Fruit fly (Drosophila melanogaster): ENCODE results near the gene Dph4.
A peak's percentile ranks its signal among the peaks of the same experiment; 100 is the strongest.

Dph4 gene

dm6 chr3R:5654692-5655181, 30.8 kb upstream of the Dph4 start, which contains the start of the genes elm and MED27 (continued):
- peak; percentile 96 for TF ChIP-seq Rfx (GFP tag; IDR thresholded peaks at IDR 0.05)
- TF ChIP-seq Ravus (GFP tag; IDR thresholded peaks at IDR 0.05) = peak; percentile 71
- TF ChIP-seq so (GFP tag; IDR thresholded peaks at IDR 0.05) = peak; percentile 89; the same call in 2 of the 3 replicates
- peak; percentile 86 for TF ChIP-seq Hmx (GFP tag; optimal IDR thresholded peaks at IDR 0.05)
- TF ChIP-seq CG14050 (GFP tag; IDR thresholded peaks at IDR 0.05) = peak; percentile 90
- peak; percentile 68; the same call in 1 of the 2 replicates for TF ChIP-seq CG17612 (GFP tag; IDR thresholded peaks at IDR 0.05)
- peak; percentile 85 for TF ChIP-seq HmgD (GFP tag; optimal IDR thresholded peaks at IDR 0.05)
- peak; percentile 69 for TF ChIP-seq E2f2 (GFP tag; IDR thresholded peaks at IDR 0.05)
- TF ChIP-seq CG8089 (GFP tag; optimal IDR thresholded peaks at IDR 0.05) = peak; percentile 83
- peak; percentile 92 for TF ChIP-seq hbn (GFP tag; IDR thresholded peaks at IDR 0.05; ENCODE audit: partially characterized antibody)
- TF ChIP-seq toy (GFP tag; IDR thresholded peaks at IDR 0.05) = peak; percentile 72; the same call in 1 of the 2 replicates
- TF ChIP-seq Vsx1 (GFP tag; optimal IDR thresholded peaks at IDR 0.05) = no peak
- no peak; the same call in 2 of the 3 replicates for TF ChIP-seq z (GFP tag; IDR thresholded peaks at IDR 0.05)
- TF ChIP-seq CG10366 (GFP tag; IDR thresholded peaks at IDR 0.05) = peak; percentile 92
- TF ChIP-seq CG12391 (tag; optimal IDR thresholded peaks at IDR 0.05) = peak; percentile 95
- peak; percentile 92 for TF ChIP-seq CG8765 (GFP tag; IDR thresholded peaks at IDR 0.05)
- peak; percentile 95 for TF ChIP-seq CG32772 (GFP tag; IDR thresholded peaks at IDR 0.05)
- peak; percentile 70 for TF ChIP-seq Jarid2 (GFP tag; optimal IDR thresholded peaks at IDR 0.05)
- peak; percentile 41 to 83 for TF ChIP-seq tll (GFP tag; optimal IDR thresholded peaks at IDR 0.05)
- peak; percentile 94 for TF ChIP-seq NFAT (GFP tag; IDR thresholded peaks at IDR 0.05)
- peak; percentile 79 for TF ChIP-seq Elba2 (GFP tag; optimal IDR thresholded peaks at IDR 0.05)
- TF ChIP-seq dimm (GFP tag; IDR thresholded peaks at IDR 0.05) = peak; percentile 82
- peak; percentile 91 for TF ChIP-seq NC2β (GFP tag; optimal IDR thresholded peaks at IDR 0.05)
- TF ChIP-seq Dbx (GFP tag; IDR thresholded peaks at IDR 0.05) = peak; percentile 96
- peak; percentile 8 for TF ChIP-seq Hand (GFP tag; optimal IDR thresholded peaks at IDR 0.05)
- TF ChIP-seq lov (optimal IDR thresholded peaks at IDR 0.05) = no peak
- TF ChIP-seq lov (GFP tag; IDR thresholded peaks at IDR 0.05) = peak; percentile 68; the same call in 2 of the 3 replicates
- TF ChIP-seq CG10147 (GFP tag; optimal IDR thresholded peaks at IDR 0.05) = peak; percentile 93
- peak; percentile 95 for TF ChIP-seq MBD-R2 (GFP tag; IDR thresholded peaks at IDR 0.05)
- TF ChIP-seq sob (GFP tag; IDR thresholded peaks at IDR 0.05) = peak; percentile 96
- TF ChIP-seq CG13894 (tag; optimal IDR thresholded peaks at IDR 0.05) = peak; percentile 92
- peak; percentile 81 for TF ChIP-seq BtbVII (GFP tag; optimal IDR thresholded peaks at IDR 0.05)
- peak; percentile 95 for TF ChIP-seq sug (tag; optimal IDR thresholded peaks at IDR 0.05)
- peak; percentile 95 for TF ChIP-seq phol (tag; optimal IDR thresholded peaks at IDR 0.05)
- TF ChIP-seq CG4328 (GFP tag; optimal IDR thresholded peaks at IDR 0.05) = peak; percentile 81
- peak; percentile 91 for TF ChIP-seq B-H2 (GFP tag; optimal IDR thresholded peaks at IDR 0.05)
- TF ChIP-seq kay (GFP tag; optimal IDR thresholded peaks at IDR 0.05) = peak; percentile 86
- peak; percentile 93 for TF ChIP-seq CG10654 (GFP tag; optimal IDR thresholded peaks at IDR 0.05)
- no peak for TF ChIP-seq abd-A (tag; optimal IDR thresholded peaks at IDR 0.05)
- TF ChIP-seq jigr1 (GFP tag; IDR thresholded peaks at IDR 0.05) = peak; percentile 93
- TF ChIP-seq mam (GFP tag; optimal IDR thresholded peaks at IDR 0.05) = peak; percentile 96
- TF ChIP-seq az2 (GFP tag; optimal IDR thresholded peaks at IDR 0.05) = peak; percentile 96
- peak; percentile 25 for TF ChIP-seq CG14965 (GFP tag; optimal IDR thresholded peaks at IDR 0.05; ENCODE audit: borderline replicate concordance)
- no peak for TF ChIP-seq CG15011 (GFP tag; optimal IDR thresholded peaks at IDR 0.05)
- peak; percentile 62 for TF ChIP-seq TFAM (GFP tag; optimal IDR thresholded peaks at IDR 0.05)
- peak in 1 of 3 experiments; percentile 69 for TF ChIP-seq Stat92E (GFP tag; optimal IDR thresholded peaks at IDR 0.05)
- TF ChIP-seq CG43689 (GFP tag; IDR thresholded peaks at IDR 0.05) = 0 out of 2 replicates have a peak, but pooled peaks have one; percentile 52
- peak; percentile 97 for TF ChIP-seq CG2129 (GFP tag; IDR thresholded peaks at IDR 0.05; ENCODE audit: partially characterized antibody)
- TF ChIP-seq zen2 (GFP tag; IDR thresholded peaks at IDR 0.05; ENCODE audit: partially characterized antibody) = peak; percentile 68; the same call in 1 of the 3 replicates
- TF ChIP-seq CG9215 (GFP tag; IDR thresholded peaks at IDR 0.05) = peak; percentile 96
